Worm (Caenorhabditis elegans): ENCODE results near the gene ZC506.1.

Gene ZC506.1

DNA sequence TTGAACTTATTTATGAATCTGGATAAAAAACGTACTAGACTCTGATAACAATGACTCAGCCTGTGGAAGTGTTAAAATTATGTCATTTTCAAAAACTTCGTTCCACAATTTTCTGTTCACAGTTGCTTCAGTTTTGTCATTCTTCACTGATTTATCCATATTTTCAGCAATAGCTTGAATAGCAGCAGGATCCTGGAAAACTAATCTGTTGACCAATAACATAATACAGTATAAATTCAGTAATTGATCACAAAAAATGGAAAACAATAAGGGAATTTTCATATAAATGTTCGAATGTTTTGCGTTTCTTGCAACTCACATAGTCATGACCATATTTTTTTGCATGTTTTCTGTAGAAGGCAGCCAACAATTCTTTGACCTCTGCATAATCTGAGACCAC is 10.2 kb upstream of the ZC506.1 start:
- TF ChIP-seq pha-4 (GFP tag; IDR thresholded peaks at IDR 0.05) (no peak), pha-4 (tag; optimal IDR thresholded peaks at IDR 0.05) (no peak), fkh-10 (GFP tag; optimal IDR thresholded peaks at IDR 0.05) (no peak), mxl-3 (GFP tag; optimal IDR thresholded peaks at IDR 0.05) (no peak), unc-62 (GFP tag; optimal IDR thresholded peaks at IDR 0.05 in 1 of 2) (peak in 1 of 2 experiments; percentile 96), unc-62 (tag; optimal IDR thresholded peaks at IDR 0.05) (no peak), F37D6.2 (tag; optimal IDR thresholded peaks at IDR 0.05) (no peak)

DNA sequence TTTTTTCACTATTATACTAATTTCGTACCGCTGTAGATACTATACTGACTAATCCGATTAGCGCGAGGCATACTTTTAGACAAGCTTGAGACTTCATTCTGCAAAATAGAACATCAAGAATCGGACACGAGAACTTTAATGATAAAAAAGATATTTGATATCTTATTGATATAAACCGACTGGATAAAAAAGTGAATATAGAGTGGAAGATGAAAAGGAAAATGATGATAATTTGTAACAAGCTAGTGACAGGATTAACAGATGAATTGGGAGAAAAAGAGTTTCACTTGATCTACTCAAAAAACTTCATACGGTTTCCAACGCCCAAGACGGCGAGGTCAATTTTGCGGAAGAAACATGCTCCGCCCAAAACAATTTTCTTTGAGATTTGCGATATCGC is 9.8 kb upstream of the ZC506.1 start, which contains the start of gene nas-37:
nas-37 (minus strand) TSS at position 101 of the 400 bp plus-strand sequence.
- no peak for TF ChIP-seq dmd-9 (GFP tag; IDR thresholded peaks at IDR 0.05)
- no peak for TF ChIP-seq mdl-1 (tag; optimal IDR thresholded peaks at IDR 0.05)
- no peak for TF ChIP-seq nhr-6 (tag; optimal IDR thresholded peaks at IDR 0.05)
- TF ChIP-seq dve-1 (tag; optimal IDR thresholded peaks at IDR 0.05; ENCODE audit: insufficient read depth): no peak
- no peak for TF ChIP-seq Y75B8A.6 (GFP tag; IDR thresholded peaks at IDR 0.05)
- no peak for TF ChIP-seq nhr-25 (tag; optimal IDR thresholded peaks at IDR 0.05; ENCODE audit: borderline replicate concordance, insufficient read depth)

DNA sequence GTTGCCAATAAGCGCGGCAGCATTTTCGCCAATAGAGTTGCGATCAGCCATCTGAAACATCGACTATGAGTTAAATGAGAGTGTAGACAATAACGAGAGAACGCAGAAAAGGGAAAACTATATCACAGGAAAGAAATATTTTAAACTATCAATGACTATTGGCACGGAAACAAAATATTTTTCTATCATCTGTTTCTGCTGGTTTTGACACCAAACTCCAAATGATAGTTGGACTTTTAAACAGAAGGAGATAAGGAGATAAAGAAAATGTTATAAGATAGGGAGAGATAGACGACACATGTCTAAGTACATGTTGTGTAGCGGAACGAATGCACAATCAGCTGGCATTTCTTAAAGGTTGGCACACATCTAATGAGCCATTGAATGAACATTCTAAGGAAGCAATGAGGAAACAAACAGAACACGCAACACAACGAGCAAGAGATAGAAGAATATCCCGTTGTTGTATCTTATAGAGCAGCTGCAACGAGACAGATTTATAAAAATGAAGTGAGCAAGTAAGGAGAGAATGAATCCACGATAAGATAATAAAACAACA is 4.2 kb upstream of the ZC506.1 start, which contains the start of gene cysl-1:
cysl-1 (minus strand) TSS at position 51 of the 559 bp plus-strand sequence.
- TF ChIP-seq F10B5.3 (tag; optimal IDR thresholded peaks at IDR 0.05) (no peak), Y75B8A.6 (GFP tag; IDR thresholded peaks at IDR 0.05) (no peak), daf-16 (GFP tag; optimal IDR thresholded peaks at IDR 0.05) (peak in 1 of 2 experiments; percentile 80), daf-16 (tag; optimal IDR thresholded peaks at IDR 0.05) (no peak), hlh-11 (tag; optimal IDR thresholded peaks at IDR 0.05) (peak; percentile 23), snpc-1.2 (GFP tag; IDR thresholded peaks at IDR 0.05) (no peak), ceh-82 (tag; optimal IDR thresholded peaks at IDR 0.05) (no peak), ZK337.2 (GFP tag; IDR thresholded peaks at IDR 0.05) (no peak), lin-29 (GFP tag; IDR thresholded peaks at IDR 0.05) (no peak), D1046.2 (GFP tag; IDR thresholded peaks at IDR 0.05) (no peak), jun-1 (tag; optimal IDR thresholded peaks at IDR 0.05) (no peak), dmd-9 (GFP tag; IDR thresholded peaks at IDR 0.05) (no peak), lim-7 (GFP tag; IDR thresholded peaks at IDR 0.05) (no peak), nhr-28 (tag; optimal IDR thresholded peaks at IDR 0.05) (peak; percentile 28), lin-15B (tag; optimal IDR thresholded peaks at IDR 0.05) (no peak), mep-1 (tag; optimal IDR thresholded peaks at IDR 0.05) (no peak), cey-2 (tag; optimal IDR thresholded peaks at IDR 0.05; ENCODE audit: borderline replicate concordance, insufficient read depth) (no peak), hlh-30 (tag; optimal IDR thresholded peaks at IDR 0.05; ENCODE audit: insufficient read depth) (no peak), ceh-62 (tag; optimal IDR thresholded peaks at IDR 0.05) (no peak), lin-38 (GFP tag; IDR thresholded peaks at IDR 0.05) (no peak), nhr-11 (tag; optimal IDR thresholded peaks at IDR 0.05) (peak; percentile 24), dpl-1 (GFP tag; optimal IDR thresholded peaks at IDR 0.05) (no peak), tra-1 (GFP tag; IDR thresholded peaks at IDR 0.05) (no peak), nhr-48 (tag; optimal IDR thresholded peaks at IDR 0.05) (no peak), nhr-102 (tag; optimal IDR thresholded peaks at IDR 0.05) (no peak), nhr-76 (tag; optimal IDR thresholded peaks at IDR 0.05) (no peak), snpc-4 (tag; optimal IDR thresholded peaks at IDR 0.05) (no peak), F44E2.7 (GFP tag; IDR thresholded peaks at IDR 0.05) (no peak), spr-3 (GFP tag; optimal IDR thresholded peaks at IDR 0.05) (no peak), mdt-29 (GFP tag; IDR thresholded peaks at IDR 0.05) (no peak), nhr-6 (tag; optimal IDR thresholded peaks at IDR 0.05) (no peak), sdz-12 (GFP tag; optimal IDR thresholded peaks at IDR 0.05) (no peak), ceh-32 (tag; optimal IDR thresholded peaks at IDR 0.05; ENCODE audit: poor library complexity) (no peak), skn-1 (tag; optimal IDR thresholded peaks at IDR 0.05) (no peak), fkh-10 (GFP tag; optimal IDR thresholded peaks at IDR 0.05) (no peak), mxl-3 (GFP tag; optimal IDR thresholded peaks at IDR 0.05) (peak; percentile 35)
